Worm (Caenorhabditis elegans): ENCODE results near the gene clec-183.

clec-183 gene

DNA sequence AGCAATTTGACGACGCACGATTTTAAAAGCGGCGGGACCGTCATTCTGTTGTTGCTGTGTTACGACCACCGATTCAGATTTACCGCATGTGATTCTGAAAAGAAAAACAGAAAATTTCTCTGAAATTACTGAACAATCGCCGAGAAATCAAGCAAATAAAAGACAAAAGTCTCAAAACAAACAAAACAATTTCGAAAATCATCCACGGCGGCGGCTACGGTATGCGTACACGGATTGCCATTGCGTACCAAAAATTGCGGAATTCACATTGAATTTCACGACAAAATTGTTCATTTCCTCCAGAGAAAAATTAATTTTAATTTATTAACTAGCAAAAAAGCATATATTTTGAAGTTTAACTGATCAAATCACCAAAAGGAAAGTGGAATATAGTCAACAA, 38.6 kb downstream of the clec-183 start, which contains the start of gene pezo-1:
Gene pezo-1 (minus strand): TSS at position 101 of the 400 bp plus-strand sequence.
- no peak for TF ChIP-seq let-607 (tag; optimal IDR thresholded peaks at IDR 0.05)
- peak; percentile 11 for TF ChIP-seq snpc-3.4 (tag; optimal IDR thresholded peaks at IDR 0.05)
- TF ChIP-seq madf-8 (GFP tag; conservative IDR thresholded peaks at IDR 0.05) = no peak
- 0 out of 2 replicates have a peak, but pooled peaks have one; percentile 25 for TF ChIP-seq hsf-1 (GFP tag; IDR thresholded peaks at IDR 0.05)
- no peak for TF ChIP-seq F55B11.4 (tag; optimal IDR thresholded peaks at IDR 0.05; ENCODE audit: borderline replicate concordance, insufficient read depth)
- peak; percentile 28 for TF ChIP-seq lsl-1 (GFP tag; optimal IDR thresholded peaks at IDR 0.05)
- TF ChIP-seq ccch-3 (GFP tag; optimal IDR thresholded peaks at IDR 0.05) = no peak
- no peak for TF ChIP-seq snpc-1.1 (tag; optimal IDR thresholded peaks at IDR 0.05; ENCODE audit: insufficient read depth)
- no peak for TF ChIP-seq pha-4 (tag; optimal IDR thresholded peaks at IDR 0.05)

DNA sequence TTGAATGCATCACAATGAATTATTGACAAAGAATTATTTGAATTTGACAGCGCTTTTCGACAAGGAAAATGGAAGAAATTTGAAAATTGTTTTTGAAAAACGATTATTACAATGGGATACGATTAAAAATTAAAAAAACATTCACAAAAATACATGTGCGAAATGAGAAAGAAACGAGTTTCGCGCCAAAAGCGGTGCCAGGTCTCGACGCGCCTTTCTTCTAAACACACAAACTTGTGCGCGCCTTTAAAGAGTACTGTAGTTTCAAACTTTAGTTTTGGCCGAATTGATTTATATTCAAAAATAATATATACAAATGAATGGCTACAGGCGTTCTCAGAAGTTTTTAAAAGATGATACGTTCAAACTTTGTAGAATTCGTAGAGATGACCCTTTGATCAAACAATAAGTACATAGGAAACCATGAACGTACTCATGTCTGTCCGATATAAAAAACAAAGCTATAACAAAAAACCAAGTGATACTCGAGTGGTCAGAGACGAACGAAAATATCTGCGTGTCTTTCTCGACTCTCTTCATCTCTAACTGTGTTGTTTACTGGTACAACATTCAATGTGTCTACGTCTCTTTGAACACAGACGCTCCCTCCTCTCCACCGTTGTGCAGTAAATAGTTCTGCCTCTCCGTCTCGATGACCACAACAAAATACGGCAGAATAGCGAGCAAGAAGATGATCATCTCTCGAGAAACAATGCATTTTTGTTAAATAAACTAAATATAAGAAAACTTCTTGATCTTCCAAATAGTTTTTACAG, 40.2 kb downstream of the clec-183 start:
- peak; percentile 76 for TF ChIP-seq dpl-1 (GFP tag; optimal IDR thresholded peaks at IDR 0.05)
- TF ChIP-seq nhr-179 (tag; optimal IDR thresholded peaks at IDR 0.05) = no peak
- TF ChIP-seq snpc-1.1 (tag; optimal IDR thresholded peaks at IDR 0.05; ENCODE audit: insufficient read depth) = peak; percentile 37
- TF ChIP-seq Y53G8AR.9 (GFP tag; conservative IDR thresholded peaks at IDR 0.05) = no peak
- no peak for TF ChIP-seq tbx-9 (tag; optimal IDR thresholded peaks at IDR 0.05; ENCODE audit: borderline replicate concordance)
- TF ChIP-seq ceh-91 (GFP tag; IDR thresholded peaks at IDR 0.05) = peak; percentile 76
- TF ChIP-seq attf-6 (GFP tag; IDR thresholded peaks at IDR 0.05) = 0 out of 2 replicates have a peak, but pooled peaks have one; percentile 22
- TF ChIP-seq pbrm-1 (GFP tag; IDR thresholded peaks at IDR 0.05) = no peak
- TF ChIP-seq bed-2 (GFP tag; IDR thresholded peaks at IDR 0.05) = no peak
- peak; percentile 70 for TF ChIP-seq snpc-3.4 (tag; optimal IDR thresholded peaks at IDR 0.05)
- TF ChIP-seq tlf-1 (GFP tag; optimal IDR thresholded peaks at IDR 0.05) = peak; percentile 50
- peak; percentile 24 for TF ChIP-seq ceh-27 (GFP tag; optimal IDR thresholded peaks at IDR 0.05)
- peak; percentile 67 for TF ChIP-seq snpc-1.3 (tag; optimal IDR thresholded peaks at IDR 0.05; ENCODE audit: insufficient read depth)
- peak; percentile 8 for TF ChIP-seq lin-40 (tag; optimal IDR thresholded peaks at IDR 0.05)
- TF ChIP-seq efl-1 (GFP tag; optimal IDR thresholded peaks at IDR 0.05) = peak; percentile 92
- TF ChIP-seq ekl-4 (GFP tag; IDR thresholded peaks at IDR 0.05) = peak; percentile 31; the same call in 1 of the 2 replicates
- 0 out of 2 replicates have a peak, but pooled peaks have one; percentile 16 for TF ChIP-seq hsf-1 (GFP tag; IDR thresholded peaks at IDR 0.05)
- no peak for TF ChIP-seq zim-3 (tag; optimal IDR thresholded peaks at IDR 0.05)
- TF ChIP-seq ZK185.1 (tag; optimal IDR thresholded peaks at IDR 0.05; ENCODE audit: poor library complexity, severe bottlenecking) = peak; percentile 10
- TF ChIP-seq dox-1 (GFP tag; IDR thresholded peaks at IDR 0.05) = 0 out of 2 replicates have a peak, but pooled peaks have one; percentile 13
- peak; percentile 10 for TF ChIP-seq snpc-4 (GFP tag; optimal IDR thresholded peaks at IDR 0.05)
- peak in 2 of 4 experiments; percentile 9 to 48 for TF ChIP-seq snpc-4 (tag; optimal IDR thresholded peaks at IDR 0.05)
- peak; percentile 90 for TF ChIP-seq F33H1.4 (GFP tag; IDR thresholded peaks at IDR 0.05)
- no peak for TF ChIP-seq somi-1 (GFP tag; optimal IDR thresholded peaks at IDR 0.05)
- peak; percentile 15 for TF ChIP-seq nhr-80 (tag; optimal IDR thresholded peaks at IDR 0.05)
- no peak for TF ChIP-seq K12H6.12 (tag; optimal IDR thresholded peaks at IDR 0.05)
- peak; percentile 10 for TF ChIP-seq attf-5 (GFP tag; optimal IDR thresholded peaks at IDR 0.05)
- TF ChIP-seq lin-54 (GFP tag; optimal IDR thresholded peaks at IDR 0.05) = peak; percentile 70
- peak; percentile 13 for TF ChIP-seq tbp1 (GFP tag; optimal IDR thresholded peaks at IDR 0.05)
- TF ChIP-seq F49E8.2 (tag; optimal IDR thresholded peaks at IDR 0.05; ENCODE audit: insufficient read depth) = peak; percentile 42
- TF ChIP-seq hmg-1.2 (GFP tag; IDR thresholded peaks at IDR 0.05) = peak; percentile 35; the same call in 1 of the 2 replicates
- peak; percentile 82 for TF ChIP-seq madf-8 (GFP tag; conservative IDR thresholded peaks at IDR 0.05)
- TF ChIP-seq bed-1 (GFP tag; IDR thresholded peaks at IDR 0.05) = no peak
- peak; percentile 90 for TF ChIP-seq lsl-1 (GFP tag; optimal IDR thresholded peaks at IDR 0.05)
- TF ChIP-seq hmg-20 (GFP tag; IDR thresholded peaks at IDR 0.05) = no peak
- peak; percentile 35; the same call in 1 of the 2 replicates for TF ChIP-seq mcd-1 (GFP tag; IDR thresholded peaks at IDR 0.05)
- TF ChIP-seq madf-6 (GFP tag; IDR thresholded peaks at IDR 0.05) = peak; percentile 96
- peak; percentile 89 for TF ChIP-seq xnd-1 (tag; optimal IDR thresholded peaks at IDR 0.05)

All from whole organism, young adult.